Fruit fly (Drosophila melanogaster) whole organism, prepupa: ENCODE measurements around the gene Rab40.
A peak's percentile ranks its signal among the peaks of the same experiment; 100 is the strongest.

ENCODE experiments used
- Blimp-1 ChIP-seq: fragments of 200-800 bp; sonication (Bioruptor generic); optimal IDR thresholded peaks from 3 replicates; lab custom pipeline; 2017; ENCODE audit warnings: missing biosample characterization, missing genetic modification characterization, mild to moderate bottlenecking, moderate library complexity, missing genetic modification reagents
- CG10631 ChIP-seq: fragments of 200-800 bp; sonication (Bioruptor generic); optimal IDR thresholded peaks from 2 replicates; lab custom pipeline; 2016; ENCODE audit warnings: missing biosample characterization, missing genetic modification characterization
- CG10669 ChIP-seq: fragments of 200-800 bp; sonication (Bioruptor generic); optimal IDR thresholded peaks from 3 replicates; lab custom pipeline; 2018; ENCODE audit warnings: missing biosample characterization, mild to moderate bottlenecking, missing genetic modification characterization, moderate library complexity
- CG11902 ChIP-seq: fragments of 200-800 bp; sonication (Bioruptor generic); optimal IDR thresholded peaks from 3 replicates; lab custom pipeline; 2016; ENCODE audit warnings: missing biosample characterization, missing genetic modification characterization
- CG15336 ChIP-seq: fragments of 200-800 bp; sonication (Bioruptor generic); IDR thresholded peaks from 2 replicates; pipeline ENCODE4 v1.3.6; 2022; ENCODE audit warnings: missing biosample characterization, missing genetic modification characterization
- CG16779 ChIP-seq: fragments of 200-800 bp; sonication (Bioruptor generic); optimal IDR thresholded peaks from 3 replicates; lab custom pipeline; 2017; ENCODE audit warnings: missing biosample characterization, mild to moderate bottlenecking, missing genetic modification characterization
- CG3032 ChIP-seq: fragments of 200-800 bp; optimal IDR thresholded peaks from 2 replicates; lab custom pipeline; 2019; ENCODE audit warnings: missing biosample characterization, mild to moderate bottlenecking, missing genetic modification characterization, moderate library complexity
- CG32006 ChIP-seq: fragments of 200-800 bp; sonication (Bioruptor generic); optimal IDR thresholded peaks from 3 replicates; lab custom pipeline; 2017; ENCODE audit warnings: missing biosample characterization, mild to moderate bottlenecking, missing genetic modification characterization
- CG3919 ChIP-seq: fragments of 200-800 bp; sonication (Bioruptor generic); optimal IDR thresholded peaks from 3 replicates; lab custom pipeline; 2016; ENCODE audit warnings: missing biosample characterization, missing genetic modification characterization
- CG6808 ChIP-seq: fragments of 200-800 bp; sonication (Bioruptor generic); optimal IDR thresholded peaks from 3 replicates; lab custom pipeline; 2017; ENCODE audit warnings: missing biosample characterization, missing genetic modification characterization, mild to moderate bottlenecking, moderate library complexity, missing genetic modification reagents
- CG6854 ChIP-seq: fragments of 200-800 bp; sonication (Bioruptor generic); optimal IDR thresholded peaks from 2 replicates; lab custom pipeline; 2017; ENCODE audit warnings: missing biosample characterization, mild to moderate bottlenecking, missing genetic modification characterization
- CG8319 ChIP-seq: fragments of 200-800 bp; sonication (Bioruptor generic); optimal IDR thresholded peaks from 3 replicates; lab custom pipeline; 2016; ENCODE audit warnings: missing biosample characterization, missing genetic modification characterization
- CG8632 ChIP-seq: fragments of 200-800 bp; sonication (Bioruptor generic); optimal IDR thresholded peaks from 3 replicates; lab custom pipeline; 2016; ENCODE audit warnings: missing biosample characterization, missing genetic modification characterization
- CG9139 ChIP-seq: fragments of 200-800 bp; sonication (Bioruptor generic); optimal IDR thresholded peaks from 3 replicates; lab custom pipeline; 2017; ENCODE audit warnings: missing biosample characterization, mild to moderate bottlenecking, missing genetic modification characterization
- Eip75B ChIP-seq: fragments of 200-800 bp; sonication (Bioruptor generic); optimal IDR thresholded peaks from 3 replicates; lab custom pipeline; 2016; ENCODE audit warnings: missing biosample characterization, missing genetic modification characterization
- Eip78C ChIP-seq: fragments of 200-800 bp; sonication (Bioruptor generic); peaks from one replicate; lab custom pipeline; 2016; ENCODE audit warnings: missing biosample characterization, missing genetic modification characterization
- Eip93F ChIP-seq: fragments of 200-800 bp; sonication (Bioruptor generic); optimal IDR thresholded peaks from 2 replicates; lab custom pipeline; 2016; ENCODE audit warnings: missing biosample characterization, mild to moderate bottlenecking, missing genetic modification characterization
- Ets21C ChIP-seq: fragments of 200-800 bp; sonication (Bioruptor generic); optimal IDR thresholded peaks from 3 replicates; lab custom pipeline; 2016; ENCODE audit warnings: missing biosample characterization, missing genetic modification characterization
- Ets96B ChIP-seq: fragments of 200-800 bp; optimal IDR thresholded peaks from 2 replicates; lab custom pipeline; 2019; ENCODE audit warnings: missing biosample characterization, mild to moderate bottlenecking, missing genetic modification characterization, moderate library complexity
- Gug ChIP-seq: fragments of 200-800 bp; sonication (Bioruptor generic); IDR thresholded peaks from 2 replicates; pipeline ENCODE4 v1.3.6; 2022; ENCODE audit warnings: missing biosample characterization, missing genetic modification characterization
- Hr39 ChIP-seq: fragments of 200-800 bp; sonication (Bioruptor generic); optimal IDR thresholded peaks from 2 replicates; lab custom pipeline; 2016; ENCODE audit warnings: missing biosample characterization, missing genetic modification characterization
- Hr4 ChIP-seq: fragments of 200-800 bp; sonication (Bioruptor generic); optimal IDR thresholded peaks from 3 replicates; lab custom pipeline; 2016; ENCODE audit warnings: missing biosample characterization, missing genetic modification characterization
- Lpt ChIP-seq: fragments of 200-800 bp; sonication (Bioruptor generic); optimal IDR thresholded peaks from 3 replicates; lab custom pipeline; 2016; ENCODE audit warnings: missing biosample characterization, missing genetic modification characterization
- Met ChIP-seq: fragments of 200-800 bp; sonication (Bioruptor generic); optimal IDR thresholded peaks from 3 replicates; lab custom pipeline; 2016; ENCODE audit warnings: missing biosample characterization, missing genetic modification characterization
- OdsH ChIP-seq: fragments of 200-800 bp; sonication (Bioruptor generic); optimal IDR thresholded peaks from 3 replicates; lab custom pipeline; 2016; ENCODE audit warnings: missing biosample characterization, missing genetic modification characterization
- Smox ChIP-seq: fragments of 200-800 bp; sonication (Bioruptor generic); optimal IDR thresholded peaks from 3 replicates; lab custom pipeline; 2016; ENCODE audit warnings: missing biosample characterization, missing genetic modification characterization
- Sox14 ChIP-seq: fragments of 200-800 bp; sonication (Bioruptor generic); optimal IDR thresholded peaks from 3 replicates; lab custom pipeline; 2016; ENCODE audit warnings: missing biosample characterization, missing genetic modification characterization
- Sox15 ChIP-seq: fragments of 200-800 bp; sonication (Bioruptor generic); optimal IDR thresholded peaks from 3 replicates; lab custom pipeline; 2016; ENCODE audit warnings: missing biosample characterization, missing genetic modification characterization
- achi ChIP-seq: fragments of 200-800 bp; sonication (Bioruptor generic); optimal IDR thresholded peaks from 3 replicates; lab custom pipeline; 2016; ENCODE audit warnings: missing biosample characterization, missing genetic modification characterization
- acj6 ChIP-seq: fragments of 200-800 bp; sonication (Bioruptor generic); optimal IDR thresholded peaks from 3 replicates; lab custom pipeline; 2016; ENCODE audit warnings: missing biosample characterization, missing genetic modification characterization
- cyc ChIP-seq: fragments of 200-800 bp; sonication (Bioruptor generic); optimal IDR thresholded peaks from 3 replicates; lab custom pipeline; 2016; ENCODE audit warnings: missing biosample characterization, missing genetic modification characterization
- dac ChIP-seq: fragments of 200-800 bp; sonication (Bioruptor generic); optimal IDR thresholded peaks from 2 replicates; lab custom pipeline; 2017; ENCODE audit warnings: missing biosample characterization, mild to moderate bottlenecking, missing genetic modification characterization
- dsx ChIP-seq: fragments of 200-800 bp; optimal IDR thresholded peaks from 3 replicates; lab custom pipeline; 2019; ENCODE audit warnings: missing biosample characterization, mild to moderate bottlenecking, missing genetic modification characterization, moderate library complexity; ENCODE audit not compliant: poor library complexity, severe bottlenecking
- eg ChIP-seq: fragments of 200-800 bp; sonication (Bioruptor generic); IDR thresholded peaks from 3 replicates; pipeline ENCODE4 v1.3.6; 2022; ENCODE audit warnings: missing biosample characterization, missing genetic modification characterization
- esn ChIP-seq: fragments of 200-800 bp; sonication (Bioruptor generic); optimal IDR thresholded peaks from 2 replicates; lab custom pipeline; 2016; ENCODE audit warnings: missing biosample characterization, mild to moderate bottlenecking, missing genetic modification characterization, moderate library complexity
- fd59A ChIP-seq: fragments of 200-800 bp; sonication (Bioruptor generic); optimal IDR thresholded peaks from 2 replicates; lab custom pipeline; 2017; ENCODE audit warnings: missing biosample characterization, mild to moderate bottlenecking, missing genetic modification characterization, missing genetic modification reagents
- fd85E ChIP-seq: fragments of 200-800 bp; sonication (Bioruptor generic); optimal IDR thresholded peaks from 3 replicates; lab custom pipeline; 2016; ENCODE audit warnings: missing biosample characterization, missing genetic modification characterization
- fkh ChIP-seq: fragments of 200-800 bp; sonication (Bioruptor generic); optimal IDR thresholded peaks from 3 replicates; lab custom pipeline; 2017; ENCODE audit warnings: missing biosample characterization, mild to moderate bottlenecking, missing genetic modification characterization, moderate library complexity
- net ChIP-seq: fragments of 200-800 bp; sonication (Bioruptor generic); optimal IDR thresholded peaks from 3 replicates; lab custom pipeline; 2016; ENCODE audit warnings: missing biosample characterization, missing genetic modification characterization
- pdm3 ChIP-seq: fragments of 200-800 bp; sonication (Bioruptor generic); optimal IDR thresholded peaks from 3 replicates; lab custom pipeline; 2016; ENCODE audit warnings: missing biosample characterization, missing genetic modification characterization
- salr ChIP-seq, 2 experiments: fragments of 200-800 bp; sonication (Bioruptor generic); optimal IDR thresholded peaks; 3 replicates each; lab custom pipeline; 2016 to 2018; ENCODE audit warnings: missing biosample characterization in 2 of 2, missing genetic modification characterization in 2 of 2, mild to moderate bottlenecking in 1 of 2
- ss ChIP-seq, 2 experiments: fragments of 200-800 bp; sonication (Bioruptor generic); optimal IDR thresholded peaks; 2 replicates in 1 of 2; 3 replicates in 1 of 2; lab custom pipeline; 2017 to 2018; ENCODE audit warnings: mild to moderate bottlenecking in 2 of 2, missing biosample characterization in 2 of 2, missing genetic modification characterization in 2 of 2, moderate library complexity in 1 of 2
- svp ChIP-seq: fragments of 200-800 bp; sonication (Bioruptor generic); peaks from one replicate; lab custom pipeline; 2016; ENCODE audit warnings: missing biosample characterization, missing genetic modification characterization
- topi ChIP-seq: fragments of 200-800 bp; sonication (Bioruptor generic); optimal IDR thresholded peaks from 3 replicates; lab custom pipeline; 2016; ENCODE audit warnings: missing biosample characterization, missing genetic modification characterization
- vri ChIP-seq: fragments of 200-800 bp; sonication (Bioruptor generic); optimal IDR thresholded peaks from 3 replicates; lab custom pipeline; 2016; ENCODE audit warnings: missing biosample characterization, mild to moderate bottlenecking, missing genetic modification characterization

The Rab40 gene

dm6 chrX:12486294-12487020, 23.5 kb upstream of the Rab40 start, which contains the start of gene Cpr11A:
Cpr11A (plus strand) TSS chrX:12486970.
- TF ChIP-seq CG16779 (tag; lab: Kevin White, UChicago): no peak
- TF ChIP-seq eg: no peak
- TF ChIP-seq Met (GFP tag; lab: Kevin White, UChicago): no peak
- TF ChIP-seq Sox15 (GFP tag; lab: Kevin White, UChicago): no peak
- TF ChIP-seq CG3919 (GFP tag; lab: Kevin White, UChicago): no peak
- no peak for TF ChIP-seq Ets21C (GFP tag; lab: Kevin White, UChicago)
- TF ChIP-seq acj6 (GFP tag; lab: Kevin White, UChicago): no peak
- TF ChIP-seq achi (GFP tag; lab: Kevin White, UChicago): no peak
- no peak for TF ChIP-seq fkh (GFP tag; lab: Kevin White, UChicago)
- TF ChIP-seq fd85E (GFP tag; lab: Kevin White, UChicago): no peak

- TF ChIP-seq CG15336 (GFP tag; lab: Robert Waterston, UW) (0 out of 2 replicates have a peak, but pooled peaks have one; percentile 26), fkh (GFP tag; lab: Kevin White, UChicago) (peak; percentile 74), CG6808 (no peak)
Measured at dm6 chrX:12480282-12480681, 17.4 kb upstream of the Rab40 start.

DNA sequence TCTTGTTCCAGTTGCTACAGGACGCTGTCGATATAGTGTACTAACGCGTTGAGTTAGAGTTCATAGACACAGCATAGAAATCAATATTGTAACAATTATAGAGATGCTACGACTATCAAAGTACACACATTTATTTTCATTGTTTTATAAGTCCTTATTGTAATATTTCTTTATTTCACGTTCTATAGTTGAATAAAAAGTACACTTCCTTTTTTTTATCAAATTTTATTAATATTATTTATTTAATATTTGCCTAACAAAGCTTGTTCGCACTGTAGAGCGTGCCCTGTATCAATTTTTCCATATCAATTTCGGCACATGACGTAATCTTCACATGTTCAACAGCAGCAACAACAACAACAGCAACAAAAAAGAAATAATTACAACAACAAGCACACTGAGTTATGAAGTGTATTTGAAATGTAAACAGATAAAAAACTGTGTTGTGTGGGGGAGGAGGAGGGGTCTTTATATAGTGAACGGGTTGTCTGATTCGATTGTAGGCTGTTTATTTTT, 11.1 kb upstream of the Rab40 start:
- no peak for TF ChIP-seq CG8319 (GFP tag; lab: Kevin White, UChicago)
- peak; percentile 44 for TF ChIP-seq topi
- TF ChIP-seq Smox (GFP tag; lab: Kevin White, UChicago): peak; percentile 7
- no peak for TF ChIP-seq ss (GFP tag; optimal IDR thresholded peaks at IDR 0.05; lab: Kevin White, UChicago)
- no peak for TF ChIP-seq Sox14 (GFP tag; lab: Kevin White, UChicago)
- TF ChIP-seq Eip93F (GFP tag; lab: Kevin White, UChicago): no peak
- TF ChIP-seq cyc (GFP tag; lab: Kevin White, UChicago): no peak
- TF ChIP-seq pdm3 (GFP tag; lab: Kevin White, UChicago): peak; percentile 12
- peak; percentile 46 for TF ChIP-seq OdsH (GFP tag; lab: Kevin White, UChicago)
- no peak for TF ChIP-seq dac (GFP tag; lab: Kevin White, UChicago)
- no peak for TF ChIP-seq Ets21C (GFP tag; lab: Kevin White, UChicago)
- TF ChIP-seq CG9139 (GFP tag; lab: Kevin White, UChicago): no peak
- peak; percentile 45 for TF ChIP-seq CG32006 (GFP tag; lab: Kevin White, UChicago)
- peak; percentile 28 for TF ChIP-seq CG10631 (GFP tag; lab: Kevin White, UChicago)
- peak; percentile 48 for TF ChIP-seq esn (GFP tag; lab: Kevin White, UChicago)
- TF ChIP-seq net: no peak
- TF ChIP-seq Hr4: peak; percentile 6
- no peak for TF ChIP-seq salr (GFP tag; optimal IDR thresholded peaks at IDR 0.05; lab: Kevin White, UChicago)
- no peak for TF ChIP-seq CG10669 (GFP tag; lab: Kevin White, UChicago)
- peak; percentile 39 for TF ChIP-seq Met (GFP tag; lab: Kevin White, UChicago)
- no peak for TF ChIP-seq CG6854 (GFP tag; lab: Kevin White, UChicago)
- no peak for TF ChIP-seq CG11902 (GFP tag; lab: Kevin White, UChicago)
- no peak for TF ChIP-seq Eip75B (GFP tag; lab: Kevin White, UChicago)
- peak; percentile 1 for TF ChIP-seq CG3032 (tag; lab: Kevin White, UChicago)
- TF ChIP-seq Lpt: no peak
- TF ChIP-seq Ets96B (tag; lab: Kevin White, UChicago): no peak
- TF ChIP-seq Eip78C (GFP tag; lab: Kevin White, UChicago): peak; percentile 69
- TF ChIP-seq fd59A (GFP tag; lab: Kevin White, UChicago): no peak
- peak; percentile 30 for TF ChIP-seq acj6 (GFP tag; lab: Kevin White, UChicago)
- no peak for TF ChIP-seq CG3919 (GFP tag; lab: Kevin White, UChicago)
- TF ChIP-seq vri (GFP tag; lab: Kevin White, UChicago): peak; percentile 92
- TF ChIP-seq dsx (GFP tag; lab: Kevin White, UChicago): no peak
- no peak for TF ChIP-seq CG6808
- TF ChIP-seq CG8632 (GFP tag; lab: Kevin White, UChicago): no peak
- TF ChIP-seq Sox15 (GFP tag; lab: Kevin White, UChicago): no peak
- no peak for TF ChIP-seq fd85E (GFP tag; lab: Kevin White, UChicago)
- peak; percentile 68 for TF ChIP-seq svp (GFP tag; lab: Kevin White, UChicago)
- no peak for TF ChIP-seq Blimp-1 (GFP tag; lab: Kevin White, UChicago)
- TF ChIP-seq Hr39 (GFP tag; lab: Kevin White, UChicago): peak; percentile 26
- TF ChIP-seq Gug (GFP tag; lab: Robert Waterston, UW): no peak
